Fruit fly (Drosophila melanogaster): ENCODE measurements around the gene Set.

The Set gene

dm6 chr3R:15242186-15243045 lies 20.9 kb upstream of the Set start, which contains the start of the genes tefu and Hsc70-4 (continued):
- TF ChIP-seq Taf1 (GFP tag; IDR thresholded peaks at IDR 0.05) (no peak; the same call in 1 of the 2 replicates), HLH3B (GFP tag; IDR thresholded peaks at IDR 0.05) (peak; percentile 65; the same call in 1 of the 2 replicates), pnt (GFP tag; optimal IDR thresholded peaks at IDR 0.05) (peak; percentile 85), CG12219 (GFP tag; optimal IDR thresholded peaks at IDR 0.05) (peak; percentile 8), sna (GFP tag; IDR thresholded peaks at IDR 0.05; ENCODE audit: partially characterized antibody) (no peak)

dm6 chr3R:15243046-15243356 lies 20.4 kb upstream of the Set start:
- TF ChIP-seq CG17912 (GFP tag; optimal IDR thresholded peaks at IDR 0.05) (peak; percentile 64), CG8290 (GFP tag; optimal IDR thresholded peaks at IDR 0.05) (no peak), CG8290 (tag; optimal IDR thresholded peaks at IDR 0.05) (no peak), sr (GFP tag; IDR thresholded peaks at IDR 0.05) (peak; percentile 70), exex (tag; optimal IDR thresholded peaks at IDR 0.05) (peak; percentile 7), CG8924 (tag; optimal IDR thresholded peaks at IDR 0.05) (no peak), dpn (GFP tag; optimal IDR thresholded peaks at IDR 0.05) (no peak), CG10147 (GFP tag; optimal IDR thresholded peaks at IDR 0.05) (no peak), CG32532 (GFP tag; IDR thresholded peaks at IDR 0.05) (0 out of 2 replicates have a peak, but pooled peaks have one; percentile 40), z (GFP tag; IDR thresholded peaks at IDR 0.05) (peak; percentile 59; the same call in 1 of the 3 replicates), CG3995 (GFP tag; optimal IDR thresholded peaks at IDR 0.05) (peak; percentile 46), so (GFP tag; IDR thresholded peaks at IDR 0.05) (no peak), CG17359 (tag; optimal IDR thresholded peaks at IDR 0.05) (no peak), Pdp1 (GFP tag; optimal IDR thresholded peaks at IDR 0.05) (peak in 1 of 2 experiments; percentile 95), sna (GFP tag; IDR thresholded peaks at IDR 0.05; ENCODE audit: partially characterized antibody) (no peak), Hr78 (GFP tag; optimal IDR thresholded peaks at IDR 0.05) (peak in 1 of 2 experiments; percentile 45)

dm6 chr3R:15243452-15243851 lies 19.9 kb upstream of the Set start:
- TF ChIP-seq CG7372 (GFP tag; IDR thresholded peaks at IDR 0.05): no peak
- TF ChIP-seq CG3163 (GFP tag; optimal IDR thresholded peaks at IDR 0.05): no peak
- TF ChIP-seq Bdp1 (GFP tag; optimal IDR thresholded peaks at IDR 0.05): no peak
- TF ChIP-seq CG15479 (GFP tag; optimal IDR thresholded peaks at IDR 0.05): peak; percentile 82
- 0 out of 3 replicates have a peak, but pooled peaks have one; percentile 37 for TF ChIP-seq CG2199 (GFP tag; IDR thresholded peaks at IDR 0.05)
- TF ChIP-seq B-H2 (GFP tag; optimal IDR thresholded peaks at IDR 0.05): peak; percentile 49
- TF ChIP-seq Dll (GFP tag; IDR thresholded peaks at IDR 0.05; ENCODE audit: partially characterized antibody): peak; percentile 28; the same call in 1 of the 4 replicates
- TF ChIP-seq wek (GFP tag; optimal IDR thresholded peaks at IDR 0.05): no peak
- no peak for TF ChIP-seq Meics (GFP tag; optimal IDR thresholded peaks at IDR 0.05)
- TF ChIP-seq NFAT (GFP tag; IDR thresholded peaks at IDR 0.05): peak; percentile 63; the same call in 1 of the 2 replicates
- TF ChIP-seq abd-A (tag; optimal IDR thresholded peaks at IDR 0.05): peak; percentile 68
- TF ChIP-seq sqz (GFP tag; optimal IDR thresholded peaks at IDR 0.05): peak; percentile 45
- peak; percentile 57 for TF ChIP-seq HmgZ (tag; optimal IDR thresholded peaks at IDR 0.05)
- peak; percentile 41 for TF ChIP-seq CG12769 (tag; optimal IDR thresholded peaks at IDR 0.05)
- no peak for TF ChIP-seq E2f1 (GFP tag; IDR thresholded peaks at IDR 0.05)
- TF ChIP-seq CG17802 (tag; optimal IDR thresholded peaks at IDR 0.05): no peak
- TF ChIP-seq chinmo (GFP tag; IDR thresholded peaks at IDR 0.05; ENCODE audit: partially characterized antibody): peak; percentile 84; the same call in 3 of the 4 replicates
- TF ChIP-seq CG15514 (GFP tag; optimal IDR thresholded peaks at IDR 0.05): peak; percentile 9
- TF ChIP-seq CG8478 (optimal IDR thresholded peaks at IDR 0.05): peak; percentile 88
- peak; percentile 10 for TF ChIP-seq CG13894 (tag; optimal IDR thresholded peaks at IDR 0.05)
- TF ChIP-seq CG14050 (GFP tag; IDR thresholded peaks at IDR 0.05): no peak
- TF ChIP-seq Kr (GFP tag; optimal IDR thresholded peaks at IDR 0.05): peak; percentile 30
- no peak for TF ChIP-seq CG9817 (tag; optimal IDR thresholded peaks at IDR 0.05)
- peak; percentile 56 for TF ChIP-seq nerfin-1 (tag; optimal IDR thresholded peaks at IDR 0.05)
- 0 out of 2 replicates have a peak, but pooled peaks have one; percentile 35 for TF ChIP-seq vvl (GFP tag; IDR thresholded peaks at IDR 0.05)
- TF ChIP-seq sens-2 (GFP tag; IDR thresholded peaks at IDR 0.05): no peak

All from whole organism, embryonic.